Fruit fly (Drosophila melanogaster): ENCODE measurements around the gene Past1.

The Past1 gene

dm6 chr3R:12727944-12728649, 31.0 kb downstream of the Past1 start (continued):
- no peak for TF ChIP-seq CG12391 (tag; optimal IDR thresholded peaks at IDR 0.05)
- TF ChIP-seq Drgx (GFP tag; IDR thresholded peaks at IDR 0.05): no peak
- TF ChIP-seq usp (GFP tag; optimal IDR thresholded peaks at IDR 0.05): no peak
- no peak for TF ChIP-seq CG14710 (tag; optimal IDR thresholded peaks at IDR 0.05)
- no peak for TF ChIP-seq CG7786 (GFP tag; optimal IDR thresholded peaks at IDR 0.05)
- TF ChIP-seq D19B (GFP tag; optimal IDR thresholded peaks at IDR 0.05): no peak
- no peak for TF ChIP-seq zf30C (GFP tag; optimal IDR thresholded peaks at IDR 0.05)
- TF ChIP-seq dmrt11E (tag; optimal IDR thresholded peaks at IDR 0.05): no peak
- no peak for TF ChIP-seq CG3065 (GFP tag; optimal IDR thresholded peaks at IDR 0.05)
- TF ChIP-seq ewg (GFP tag; optimal IDR thresholded peaks at IDR 0.05): peak; percentile 6
- no peak for TF ChIP-seq Ssrp (tag; optimal IDR thresholded peaks at IDR 0.05)
- TF ChIP-seq pb (GFP tag; optimal IDR thresholded peaks at IDR 0.05): no peak
- no peak for TF ChIP-seq CG2199 (GFP tag; IDR thresholded peaks at IDR 0.05)
- peak; percentile 47 for TF ChIP-seq ATbp (GFP tag; optimal IDR thresholded peaks at IDR 0.05)
- TF ChIP-seq ERR (GFP tag; optimal IDR thresholded peaks at IDR 0.05): no peak
- TF ChIP-seq lbe (GFP tag; optimal IDR thresholded peaks at IDR 0.05): no peak
- TF ChIP-seq CG8388 (GFP tag; optimal IDR thresholded peaks at IDR 0.05): no peak
- no peak; the same call in 1 of the 2 replicates for TF ChIP-seq CG32532 (GFP tag; IDR thresholded peaks at IDR 0.05)
- TF ChIP-seq CG12219 (GFP tag; optimal IDR thresholded peaks at IDR 0.05): peak; percentile 12
- TF ChIP-seq CG8089 (GFP tag; optimal IDR thresholded peaks at IDR 0.05): no peak
- peak; percentile 54 for TF ChIP-seq row (GFP tag; IDR thresholded peaks at IDR 0.05)
- no peak for TF ChIP-seq Eip74EF (GFP tag; optimal IDR thresholded peaks at IDR 0.05)
- peak; percentile 10 for TF ChIP-seq Six4 (GFP tag; optimal IDR thresholded peaks at IDR 0.05)
- TF ChIP-seq B-H1 (GFP tag; IDR thresholded peaks at IDR 0.05): no peak
- no peak for TF ChIP-seq CG7963 (GFP tag; IDR thresholded peaks at IDR 0.05; ENCODE audit: partially characterized antibody)
- no peak for TF ChIP-seq CG34376 (GFP tag; optimal IDR thresholded peaks at IDR 0.05)
- TF ChIP-seq bigmax (GFP tag; optimal IDR thresholded peaks at IDR 0.05): no peak
- no peak for TF ChIP-seq sim (GFP tag; IDR thresholded peaks at IDR 0.05)
- TF ChIP-seq Doc3 (GFP tag; IDR thresholded peaks at IDR 0.05; ENCODE audit: partially characterized antibody): no peak
- no peak for TF ChIP-seq Asciz (GFP tag; optimal IDR thresholded peaks at IDR 0.05)
- TF ChIP-seq kni (GFP tag; optimal IDR thresholded peaks at IDR 0.05): no peak
- TF ChIP-seq CG15696 (tag; optimal IDR thresholded peaks at IDR 0.05): no peak
- peak; percentile 32 for TF ChIP-seq unpg (GFP tag; optimal IDR thresholded peaks at IDR 0.05)
- no peak for TF ChIP-seq Nf-YB (GFP tag; optimal IDR thresholded peaks at IDR 0.05)
- no peak for TF ChIP-seq CG12659 (GFP tag; optimal IDR thresholded peaks at IDR 0.05)
- TF ChIP-seq CG10979 (tag; optimal IDR thresholded peaks at IDR 0.05): no peak
- TF ChIP-seq ci (GFP tag; IDR thresholded peaks at IDR 0.05): peak; percentile 61; the same call in 2 of the 3 replicates
- no peak for TF ChIP-seq CG14014 (GFP tag; IDR thresholded peaks at IDR 0.05)
- no peak; the same call in 1 of the 2 replicates for TF ChIP-seq CG6689 (GFP tag; IDR thresholded peaks at IDR 0.05)
- TF ChIP-seq CkIIα-i1 (GFP tag; IDR thresholded peaks at IDR 0.05): no peak
- peak; percentile 38 for TF ChIP-seq cwo (GFP tag; optimal IDR thresholded peaks at IDR 0.05)
- no peak for TF ChIP-seq bowl (GFP tag; IDR thresholded peaks at IDR 0.05)
- no peak for TF ChIP-seq Sin3A (optimal IDR thresholded peaks at IDR 0.05)
- TF ChIP-seq CG18764 (GFP tag; optimal IDR thresholded peaks at IDR 0.05): no peak
- TF ChIP-seq fd96Cb (tag; optimal IDR thresholded peaks at IDR 0.05): peak; percentile 10
- no peak for TF ChIP-seq HmgD (GFP tag; optimal IDR thresholded peaks at IDR 0.05)
- no peak for TF ChIP-seq Fer3 (tag; optimal IDR thresholded peaks at IDR 0.05)
- TF ChIP-seq ttk (GFP tag; IDR thresholded peaks at IDR 0.05): no peak
- no peak for TF ChIP-seq org-1 (GFP tag; optimal IDR thresholded peaks at IDR 0.05)
- TF ChIP-seq Bdp1 (GFP tag; optimal IDR thresholded peaks at IDR 0.05): no peak

Data from whole organism, embryonic.